Worm (Caenorhabditis elegans): ENCODE results near the gene JC8.16.

JC8.16 gene

ce11 chrIV:13289321-13289720, 30.3 kb downstream of the JC8.16 start, which contains the start of gene Y67H2A.10 (continued):
- TF ChIP-seq C38D4.7 (GFP tag; optimal IDR thresholded peaks at IDR 0.05) (no peak), tbx-7 (tag; optimal IDR thresholded peaks at IDR 0.05) (peak; percentile 22), K09A11.1 (tag; optimal IDR thresholded peaks at IDR 0.05; ENCODE audit: insufficient read depth) (no peak)

- TF ChIP-seq Y22D7AL.16 (tag; optimal IDR thresholded peaks at IDR 0.05) (no peak), ceh-34 (tag; optimal IDR thresholded peaks at IDR 0.05) (no peak), C08G9.2 (tag; optimal IDR thresholded peaks at IDR 0.05) (no peak), ceh-30 (tag; optimal IDR thresholded peaks at IDR 0.05) (no peak), nhr-232 (tag; optimal IDR thresholded peaks at IDR 0.05) (no peak), pax-1 (tag; optimal IDR thresholded peaks at IDR 0.05) (no peak), ttx-3 (tag; optimal IDR thresholded peaks at IDR 0.05) (no peak), odd-2 (tag; optimal IDR thresholded peaks at IDR 0.05) (no peak), ets-4 (tag; optimal IDR thresholded peaks at IDR 0.05) (no peak), ceh-14 (tag; optimal IDR thresholded peaks at IDR 0.05) (no peak), dmd-4 (tag; optimal IDR thresholded peaks at IDR 0.05; ENCODE audit: borderline replicate concordance) (no peak), madf-2 (tag; optimal IDR thresholded peaks at IDR 0.05) (no peak), elt-2 (tag; optimal IDR thresholded peaks at IDR 0.05) (no peak)
These were observed 31.3 kb downstream of the JC8.16 start for ce11 chrIV:13290239-13290638.

- no peak for TF ChIP-seq pros-1 (tag; optimal IDR thresholded peaks at IDR 0.05)
- no peak for TF ChIP-seq elt-4 (tag; optimal IDR thresholded peaks at IDR 0.05)
- peak; percentile 15 for TF ChIP-seq rnt-1 (tag; optimal IDR thresholded peaks at IDR 0.05)
- TF ChIP-seq hlh-6 (tag; optimal IDR thresholded peaks at IDR 0.05) = no peak
- TF ChIP-seq K09A11.1 (tag; optimal IDR thresholded peaks at IDR 0.05; ENCODE audit: insufficient read depth) = peak; percentile 7
- no peak for TF ChIP-seq unc-3 (GFP tag; conservative IDR thresholded peaks at IDR 0.05)
- TF ChIP-seq unc-3 (tag; optimal IDR thresholded peaks at IDR 0.05) = no peak
- no peak for TF ChIP-seq sox-2 (GFP tag; IDR thresholded peaks at IDR 0.05)
- no peak for TF ChIP-seq ttx-3 (tag; optimal IDR thresholded peaks at IDR 0.05)
- TF ChIP-seq nfya-1 (tag; optimal IDR thresholded peaks at IDR 0.05) = peak; percentile 69
- no peak for TF ChIP-seq ahr-1 (tag; optimal IDR thresholded peaks at IDR 0.05)
- no peak for TF ChIP-seq hlh-15 (tag; optimal IDR thresholded peaks at IDR 0.05)
- TF ChIP-seq pha-4 (tag; optimal IDR thresholded peaks at IDR 0.05) = no peak
- TF ChIP-seq ceh-30 (tag; optimal IDR thresholded peaks at IDR 0.05) = no peak
- TF ChIP-seq ceh-9 (tag; optimal IDR thresholded peaks at IDR 0.05) = no peak
- peak; percentile 60 for TF ChIP-seq ceh-18 (tag; optimal IDR thresholded peaks at IDR 0.05)
- TF ChIP-seq ceh-45 (GFP tag; IDR thresholded peaks at IDR 0.05) = no peak
- peak; percentile 39 for TF ChIP-seq unc-86 (tag; optimal IDR thresholded peaks at IDR 0.05)
- TF ChIP-seq ceh-14 (tag; optimal IDR thresholded peaks at IDR 0.05) = peak; percentile 78
- TF ChIP-seq ceh-2 (tag; optimal IDR thresholded peaks at IDR 0.05) = no peak
- TF ChIP-seq pqm-1 (tag; optimal IDR thresholded peaks at IDR 0.05) = no peak
- TF ChIP-seq unc-55 (GFP tag; optimal IDR thresholded peaks at IDR 0.05) = peak; percentile 63
- TF ChIP-seq ama-1 (optimal IDR thresholded peaks at IDR 0.05) = no peak
- TF ChIP-seq ceh-48 (tag; optimal IDR thresholded peaks at IDR 0.05) = peak; percentile 33
- no peak for TF ChIP-seq ceh-24 (tag; optimal IDR thresholded peaks at IDR 0.05)
- TF ChIP-seq odd-2 (tag; optimal IDR thresholded peaks at IDR 0.05) = no peak
- peak; percentile 6 for TF ChIP-seq ref-2 (tag; optimal IDR thresholded peaks at IDR 0.05)
- no peak for TF ChIP-seq fkh-10 (GFP tag; optimal IDR thresholded peaks at IDR 0.05)
- no peak for TF ChIP-seq ceh-19 (GFP tag; optimal IDR thresholded peaks at IDR 0.05)
- TF ChIP-seq npax-4 (tag; optimal IDR thresholded peaks at IDR 0.05) = no peak
- TF ChIP-seq hlh-13 (GFP tag; optimal IDR thresholded peaks at IDR 0.05) = no peak
- TF ChIP-seq lin-11 (tag; optimal IDR thresholded peaks at IDR 0.05) = no peak
- TF ChIP-seq elt-2 (tag; optimal IDR thresholded peaks at IDR 0.05) = peak; percentile 59
- TF ChIP-seq sdc-2 (tag; optimal IDR thresholded peaks at IDR 0.05) = no peak
- peak; percentile 51 for TF ChIP-seq ceh-31 (tag; optimal IDR thresholded peaks at IDR 0.05)
- no peak for TF ChIP-seq dmd-4 (tag; optimal IDR thresholded peaks at IDR 0.05; ENCODE audit: borderline replicate concordance)
- TF ChIP-seq ceh-34 (tag; optimal IDR thresholded peaks at IDR 0.05) = peak; percentile 28
- TF ChIP-seq ztf-16 (tag; optimal IDR thresholded peaks at IDR 0.05) = peak; percentile 15
- no peak for TF ChIP-seq Y22D7AL.16 (tag; optimal IDR thresholded peaks at IDR 0.05)
- no peak for TF ChIP-seq sox-4 (tag; optimal IDR thresholded peaks at IDR 0.05)
- no peak for TF ChIP-seq nhr-232 (tag; optimal IDR thresholded peaks at IDR 0.05)
- no peak for TF ChIP-seq che-1 (tag; optimal IDR thresholded peaks at IDR 0.05)
- TF ChIP-seq pag-3 (tag; optimal IDR thresholded peaks at IDR 0.05; ENCODE audit: borderline replicate concordance) = no peak
These were observed 38.8 kb downstream of the JC8.16 start, which contains the start of the genes Y67H2A.2 and micu-1 for ce11 chrIV:13297746-13298145. Y67H2A.2 (minus strand) TSS chrIV:13297819. micu-1 (plus strand) TSS chrIV:13297926.

Data from whole organism, late embryonic.